Fruit fly (Drosophila melanogaster) whole organism, embryonic: Measurements from ENCODE around the gene N.
A peak's percentile ranks its signal among the peaks of the same experiment; 100 is the strongest.

Experiments
- BEAF-32 ChIP-seq: fragments of 200-800 bp; sonication (Bioruptor generic); optimal IDR thresholded peaks from 3 replicates; lab custom pipeline; 2017; ENCODE audit warnings: missing biosample characterization, missing genetic modification characterization, mild to moderate bottlenecking, moderate library complexity, missing genetic modification reagents
- BtbVII ChIP-seq: fragments of 200-800 bp; sonication (Bioruptor generic); optimal IDR thresholded peaks from 3 replicates; lab custom pipeline; 2017; ENCODE audit warnings: missing biosample characterization, mild to moderate bottlenecking, missing genetic modification characterization
- CG10209 ChIP-seq: fragments of 200-800 bp; sonication (Bioruptor generic); optimal IDR thresholded peaks from 3 replicates; lab custom pipeline; 2017; ENCODE audit warnings: missing biosample characterization, mild to moderate bottlenecking, missing genetic modification characterization, missing genetic modification reagents
- CG10274 ChIP-seq: fragments of 200-800 bp; sonication (Bioruptor generic); optimal IDR thresholded peaks from 3 replicates; lab custom pipeline; 2017; ENCODE audit warnings: missing biosample characterization, mild to moderate bottlenecking, missing genetic modification characterization
- CG12155 ChIP-seq: fragments of 200-800 bp; sonication (Bioruptor generic); optimal IDR thresholded peaks from 3 replicates; lab custom pipeline; 2016; ENCODE audit warnings: missing biosample characterization, missing genetic modification characterization
- CG12299 ChIP-seq: fragments of 200-800 bp; sonication (Bioruptor generic); optimal IDR thresholded peaks from 2 replicates; lab custom pipeline; 2018; ENCODE audit warnings: missing biosample characterization, mild to moderate bottlenecking, missing genetic modification characterization
- CG13894 ChIP-seq: fragments of 200-800 bp; sonication (Bioruptor generic); optimal IDR thresholded peaks from 3 replicates; lab custom pipeline; 2018; ENCODE audit warnings: missing biosample characterization, mild to moderate bottlenecking, missing genetic modification characterization, moderate library complexity
- CG15601 ChIP-seq: fragments of 200-800 bp; sonication (Bioruptor generic); optimal IDR thresholded peaks from 3 replicates; lab custom pipeline; 2019; ENCODE audit warnings: missing biosample characterization, mild to moderate bottlenecking, missing genetic modification characterization, moderate library complexity
- CG16863 ChIP-seq: fragments of 200-800 bp; sonication (Bioruptor generic); optimal IDR thresholded peaks from 3 replicates; lab custom pipeline; 2016; ENCODE audit warnings: missing biosample characterization, missing genetic modification characterization
- CG17829 ChIP-seq: fragments of 200-800 bp; optimal IDR thresholded peaks from 2 replicates; lab custom pipeline; 2019; ENCODE audit warnings: missing biosample characterization, mild to moderate bottlenecking, missing genetic modification characterization, moderate library complexity
- CG2199 ChIP-seq: fragments of 200-800 bp; sonication (Bioruptor generic); IDR thresholded peaks from 3 replicates; pipeline ENCODE4 v1.3.6; 2022; ENCODE audit warnings: missing biosample characterization, missing genetic modification characterization
- CG2678 ChIP-seq: fragments of 200-800 bp; sonication (Bioruptor generic); optimal IDR thresholded peaks from 3 replicates; lab custom pipeline; 2019; ENCODE audit warnings: missing biosample characterization, mild to moderate bottlenecking, missing genetic modification characterization, moderate library complexity
- CG32532 ChIP-seq: fragments of 200-800 bp; sonication (Bioruptor generic); IDR thresholded peaks from 2 replicates; pipeline ENCODE4 v1.3.6; 2022; ENCODE audit warnings: missing biosample characterization, missing genetic modification characterization
- CG4707 ChIP-seq: fragments of 200-800 bp; sonication (Bioruptor generic); optimal IDR thresholded peaks from 2 replicates; lab custom pipeline; 2018; ENCODE audit warnings: missing biosample characterization, mild to moderate bottlenecking, missing genetic modification characterization, moderate library complexity
- CG4820 ChIP-seq: fragments of 200-800 bp; sonication (Bioruptor generic); optimal IDR thresholded peaks from 3 replicates; lab custom pipeline; 2016; ENCODE audit warnings: missing biosample characterization, missing genetic modification characterization
- CG4854 ChIP-seq: fragments of 200-800 bp; sonication (Bioruptor generic); optimal IDR thresholded peaks from 2 replicates; lab custom pipeline; 2016; ENCODE audit warnings: missing biosample characterization, missing genetic modification characterization, inconsistent platforms
- CG6765 ChIP-seq: fragments of 200-800 bp; sonication (Bioruptor generic); optimal IDR thresholded peaks from 3 replicates; lab custom pipeline; 2017; ENCODE audit warnings: missing biosample characterization, mild to moderate bottlenecking, missing genetic modification characterization
- CG7372 ChIP-seq: fragments of 200-800 bp; sonication (Bioruptor generic); IDR thresholded peaks from 2 replicates; pipeline ENCODE4 v1.3.6; 2022; ENCODE audit warnings: missing biosample characterization, missing genetic modification characterization
- CG7839 ChIP-seq: fragments of 200-800 bp; sonication (Bioruptor generic); optimal IDR thresholded peaks from 3 replicates; lab custom pipeline; 2018; ENCODE audit warnings: missing biosample characterization, mild to moderate bottlenecking, missing genetic modification characterization, moderate library complexity
- CG7928 ChIP-seq: fragments of 200-800 bp; sonication (Bioruptor generic); optimal IDR thresholded peaks from 2 replicates; lab custom pipeline; 2017; ENCODE audit warnings: missing biosample characterization, mild to moderate bottlenecking, missing genetic modification characterization
- CG8765 ChIP-seq: fragments of 200-800 bp; sonication (Bioruptor generic); IDR thresholded peaks from 2 replicates; pipeline ENCODE4 v1.3.6; 2022; ENCODE audit warnings: missing biosample characterization, missing genetic modification characterization
- CG9727 ChIP-seq: fragments of 200-800 bp; sonication (Bioruptor generic); optimal IDR thresholded peaks from 3 replicates; lab custom pipeline; 2017; ENCODE audit warnings: missing biosample characterization, mild to moderate bottlenecking, missing genetic modification characterization
- Camta ChIP-seq: fragments of 200-800 bp; sonication (Bioruptor generic); optimal IDR thresholded peaks from 2 replicates; lab custom pipeline; 2016; ENCODE audit warnings: missing biosample characterization, missing genetic modification characterization
- CoRest ChIP-seq: fragments of 200-800 bp; sonication (Bioruptor generic); optimal IDR thresholded peaks from 3 replicates; lab custom pipeline; 2018; ENCODE audit warnings: missing biosample characterization, mild to moderate bottlenecking, missing genetic modification characterization, moderate library complexity
- CrebB ChIP-seq: fragments of 200-800 bp; sonication (Bioruptor generic); optimal IDR thresholded peaks from 3 replicates; lab custom pipeline; 2018; ENCODE audit warnings: missing biosample characterization, mild to moderate bottlenecking, missing genetic modification characterization
- Ets65A ChIP-seq: fragments of 200-800 bp; sonication (Bioruptor generic); peaks from one replicate; lab custom pipeline; 2016; ENCODE audit warnings: missing biosample characterization, missing genetic modification characterization
- Fer1 ChIP-seq: fragments of 200-800 bp; sonication (Bioruptor generic); optimal IDR thresholded peaks from 2 replicates; lab custom pipeline; 2017; ENCODE audit warnings: missing biosample characterization, mild to moderate bottlenecking, missing genetic modification characterization
- Fer2 ChIP-seq: fragments of 200-800 bp; sonication (Bioruptor generic); optimal IDR thresholded peaks from 2 replicates; lab custom pipeline; 2018; ENCODE audit warnings: missing biosample characterization, mild to moderate bottlenecking, missing genetic modification characterization, moderate library complexity
- Gug ChIP-seq: fragments of 200-800 bp; sonication (Bioruptor generic); IDR thresholded peaks from 4 replicates; pipeline ENCODE4 v1.3.6; 2022; ENCODE audit warnings: missing biosample characterization, missing genetic modification characterization
- Hand ChIP-seq: fragments of 200-800 bp; sonication (Bioruptor generic); optimal IDR thresholded peaks from 2 replicates; lab custom pipeline; 2017; ENCODE audit warnings: mild to moderate bottlenecking, missing biosample characterization, missing genetic modification reagents, missing genetic modification characterization
- HmgZ ChIP-seq: fragments of 200-800 bp; sonication (Bioruptor generic); optimal IDR thresholded peaks from 2 replicates; lab custom pipeline; 2018; ENCODE audit warnings: missing biosample characterization, mild to moderate bottlenecking, missing genetic modification characterization
- Hr51 ChIP-seq, 2 experiments: fragments of 200-800 bp; sonication (Bioruptor generic); optimal IDR thresholded peaks; 2 replicates in 1 of 2; 3 replicates in 1 of 2; lab custom pipeline; 2016 to 2018; ENCODE audit warnings: missing biosample characterization in 2 of 2, missing genetic modification characterization in 2 of 2, mild to moderate bottlenecking in 1 of 2, moderate library complexity in 1 of 2
- Kr ChIP-seq: fragments of 200-800 bp; sonication (Bioruptor generic); optimal IDR thresholded peaks from 2 replicates; lab custom pipeline; 2017; ENCODE audit warnings: missing biosample characterization, mild to moderate bottlenecking, missing genetic modification characterization
- Nf-YC ChIP-seq: fragments of 200-800 bp; optimal IDR thresholded peaks from 3 replicates; lab custom pipeline; 2019; ENCODE audit warnings: missing biosample characterization, mild to moderate bottlenecking, missing genetic modification characterization, moderate library complexity
- Rfx ChIP-seq: fragments of 200-800 bp; sonication (Bioruptor generic); IDR thresholded peaks from 2 replicates; pipeline ENCODE4 v1.3.6; 2022; ENCODE audit warnings: missing biosample characterization, missing genetic modification characterization
- Tbp ChIP-seq: fragments of >200 bp; optimal IDR thresholded peaks from 2 replicates; lab custom pipeline; 2018; ENCODE audit warnings: missing biosample characterization, missing genetic modification characterization
- ara ChIP-seq: fragments of 200-800 bp; sonication (Bioruptor generic); IDR thresholded peaks from 2 replicates; pipeline ENCODE4 v1.3.6; 2022; ENCODE audit warnings: missing biosample characterization, missing genetic modification characterization
- bab2 ChIP-seq: fragments of 200-800 bp; sonication (Bioruptor generic); optimal IDR thresholded peaks from 2 replicates; lab custom pipeline; 2016; ENCODE audit warnings: missing biosample characterization, missing genetic modification characterization
- bbx ChIP-seq: fragments of 200-800 bp; sonication (Bioruptor generic); IDR thresholded peaks from 2 replicates; pipeline ENCODE4 v1.3.6; 2022; ENCODE audit warnings: missing biosample characterization, missing genetic modification characterization; ENCODE audit not compliant: partially characterized antibody
- fd3F ChIP-seq: fragments of 200-800 bp; sonication (Bioruptor generic); optimal IDR thresholded peaks from 2 replicates; lab custom pipeline; 2018; ENCODE audit warnings: missing biosample characterization, mild to moderate bottlenecking, missing genetic modification characterization, moderate library complexity
- insv ChIP-seq, 2 experiments: fragments of 200-800 bp; sonication (Bioruptor generic); optimal IDR thresholded peaks; 3 replicates each; lab custom pipeline; 2016 to 2018; ENCODE audit warnings: missing biosample characterization in 2 of 2, missing genetic modification characterization in 2 of 2
- mirr ChIP-seq: fragments of 200-800 bp; sonication (Bioruptor generic); optimal IDR thresholded peaks from 3 replicates; lab custom pipeline; 2018; ENCODE audit warnings: missing biosample characterization, mild to moderate bottlenecking, missing genetic modification characterization
- pfk ChIP-seq: fragments of 200-800 bp; sonication (Bioruptor generic); optimal IDR thresholded peaks from 2 replicates; lab custom pipeline; 2018; ENCODE audit warnings: missing biosample characterization, mild to moderate bottlenecking, missing genetic modification characterization, moderate library complexity
- phol ChIP-seq: fragments of 200-800 bp; sonication (Bioruptor generic); optimal IDR thresholded peaks from 3 replicates; lab custom pipeline; 2018; ENCODE audit warnings: missing biosample characterization, mild to moderate bottlenecking, missing genetic modification characterization, moderate library complexity
- sim ChIP-seq: fragments of 200-800 bp; sonication (Bioruptor generic); IDR thresholded peaks from 2 replicates; pipeline ENCODE4 v1.3.6; 2022; ENCODE audit warnings: missing biosample characterization, missing genetic modification characterization
- sisA ChIP-seq: fragments of 200-800 bp; sonication (Bioruptor generic); IDR thresholded peaks from 2 replicates; pipeline ENCODE4 v1.3.6; 2022; ENCODE audit warnings: missing biosample characterization, missing genetic modification characterization
- ssp ChIP-seq: fragments of 200-800 bp; sonication (Bioruptor generic); IDR thresholded peaks from 2 replicates; pipeline ENCODE4 v1.3.6; 2022; ENCODE audit warnings: missing biosample characterization, missing genetic modification characterization
- tll ChIP-seq, 2 experiments: fragments of 200-800 bp in 1 of 2; fragments of >200 bp in 1 of 2; sonication (Bioruptor generic) in 1 of 2; optimal IDR thresholded peaks; 2 replicates each; lab custom pipeline; 2017 to 2019; ENCODE audit warnings: missing biosample characterization in 2 of 2, missing genetic modification characterization in 2 of 2, mild to moderate bottlenecking in 1 of 2, moderate library complexity in 1 of 2
- toy ChIP-seq: fragments of 200-800 bp; sonication (Bioruptor generic); IDR thresholded peaks from 2 replicates; pipeline ENCODE4 v1.3.6; 2022; ENCODE audit warnings: missing biosample characterization, missing genetic modification characterization
- tup ChIP-seq: fragments of 200-800 bp; sonication (Bioruptor generic); optimal IDR thresholded peaks from 2 replicates; lab custom pipeline; 2016; ENCODE audit warnings: missing biosample characterization, mild to moderate bottlenecking, missing genetic modification characterization, moderate library complexity

N gene

dm6 chrX:3097008-3097407 lies 37.7 kb upstream of the N start (continued):
- TF ChIP-seq CG13894 (no peak), sisA (GFP tag; lab: Robert Waterston, UW) (peak; percentile 92), tll (GFP tag; optimal IDR thresholded peaks at IDR 0.05; lab: Kevin White, UChicago) (no peak), Fer2 (tag; lab: Kevin White, UChicago) (peak; percentile 62), CG2678 (tag; lab: Kevin White, UChicago) (peak; percentile 92), CG15601 (peak; percentile 95), sim (GFP tag; lab: Robert Waterston, UW) (peak; percentile 92), fd3F (peak; percentile 48), bab2 (GFP tag; lab: Kevin White, UChicago) (peak; percentile 91), CG10274 (GFP tag; lab: Kevin White, UChicago) (peak; percentile 68), CrebB (tag; lab: Kevin White, UChicago) (peak; percentile 85), toy (GFP tag; lab: Robert Waterston, UW) (peak; percentile 32; the same call in 1 of the 2 replicates), CG7372 (GFP tag; lab: Robert Waterston, UW) (peak; percentile 81), Nf-YC (tag; lab: Kevin White, UChicago) (peak; percentile 63), CG7839 (peak; percentile 93), CG32532 (GFP tag; lab: Robert Waterston, UW) (peak; percentile 77), bbx (GFP tag; lab: Robert Waterston, UW) (no peak), ssp (peak; percentile 84), pfk (GFP tag; lab: Kevin White, UChicago) (peak; percentile 41), Fer1 (peak; percentile 79), CoRest (tag; lab: Kevin White, UChicago) (peak; percentile 94), CG4820 (peak; percentile 96), CG2199 (GFP tag; lab: Robert Waterston, UW) (peak; percentile 94), CG4854 (GFP tag; lab: Kevin White, UChicago) (peak; percentile 87), HmgZ (peak; percentile 84), insv (GFP tag; optimal IDR thresholded peaks at IDR 0.05; lab: Kevin White, UChicago) (peak; percentile 42 to 43), CG12299 (tag; lab: Kevin White, UChicago) (peak; percentile 79), CG12155 (GFP tag; lab: Kevin White, UChicago) (peak; percentile 81), phol (tag; lab: Kevin White, UChicago) (peak; percentile 95), Tbp (GFP tag; lab: Kevin White, UChicago) (no peak), Hand (peak; percentile 40), Ets65A (GFP tag; lab: Kevin White, UChicago) (peak; percentile 99), CG8765 (GFP tag; lab: Robert Waterston, UW) (peak; percentile 93), CG10209 (peak; percentile 92), Kr (GFP tag; lab: Kevin White, UChicago) (peak; percentile 63), BEAF-32 (no peak), tup (GFP tag; lab: Kevin White, UChicago) (peak; percentile 87), Hr51 (GFP tag; optimal IDR thresholded peaks at IDR 0.05; lab: Kevin White, UChicago) (peak; percentile 84 to 89), Camta (GFP tag; lab: Kevin White, UChicago) (peak; percentile 93), CG16863 (GFP tag; lab: Kevin White, UChicago) (peak; percentile 96), CG6765 (peak; percentile 23), CG7928 (GFP tag; lab: Kevin White, UChicago) (peak; percentile 40), BtbVII (GFP tag; lab: Kevin White, UChicago) (peak; percentile 65), Rfx (GFP tag; lab: Robert Waterston, UW) (peak; percentile 85), ara (GFP tag; lab: Robert Waterston, UW) (peak; percentile 97), Gug (GFP tag; lab: Robert Waterston, UW) (peak; percentile 90), CG4707 (GFP tag; lab: Kevin White, UChicago) (peak; percentile 88), CG17829 (peak; percentile 97), CG9727 (GFP tag; lab: Kevin White, UChicago) (peak; percentile 95), mirr (peak; percentile 42)
